Worm (Caenorhabditis elegans): Measurements from ENCODE around the gene C33G3.6.

C33G3.6 gene

ce11 chrX:14101986-14102385 is 17.9 kb upstream of the C33G3.6 start, which contains the start of gene F16B12.6 (continued):
- TF ChIP-seq tbp1 (GFP tag; optimal IDR thresholded peaks at IDR 0.05) (peak; percentile 38), mel-28 (tag; optimal IDR thresholded peaks at IDR 0.05; ENCODE audit: borderline replicate concordance) (no peak)

- TF ChIP-seq hmg-1.2 (GFP tag; IDR thresholded peaks at IDR 0.05) (peak; percentile 81; the same call in 1 of the 2 replicates), cebp-1 (GFP tag; IDR thresholded peaks at IDR 0.05) (peak; percentile 67), cebp-1 (tag; optimal IDR thresholded peaks at IDR 0.05) (peak; percentile 80), hlh-26 (GFP tag; conservative IDR thresholded peaks at IDR 0.05) (no peak)
Observed at ce11 chrX:14098618-14099118, 14.5 kb upstream of the C33G3.6 start, which contains the start of gene F16B12.4. F16B12.4 (minus strand) TSS chrX:14098668.

ce11 chrX:14090990-14091389 is 6.9 kb upstream of the C33G3.6 start:
- TF ChIP-seq ceh-40 (GFP tag; IDR thresholded peaks at IDR 0.05) (no peak), hsf-1 (GFP tag; IDR thresholded peaks at IDR 0.05) (no peak), him-1 (tag; optimal IDR thresholded peaks at IDR 0.05) (no peak)

- TF ChIP-seq zim-3 (tag; optimal IDR thresholded peaks at IDR 0.05) (no peak), bed-1 (GFP tag; IDR thresholded peaks at IDR 0.05) (no peak), fkh-3 (tag; optimal IDR thresholded peaks at IDR 0.05) (no peak), egl-44 (GFP tag; IDR thresholded peaks at IDR 0.05) (no peak), F39B2.1 (GFP tag; IDR thresholded peaks at IDR 0.05) (no peak), lin-40 (tag; optimal IDR thresholded peaks at IDR 0.05) (no peak), mel-28 (tag; optimal IDR thresholded peaks at IDR 0.05; ENCODE audit: borderline replicate concordance) (no peak), akir-1 (GFP tag; optimal IDR thresholded peaks at IDR 0.05) (no peak), B0261.1 (tag; optimal IDR thresholded peaks at IDR 0.05) (no peak), Y53F4B.3 (GFP tag; IDR thresholded peaks at IDR 0.05) (no peak), tbp1 (GFP tag; optimal IDR thresholded peaks at IDR 0.05) (no peak), aptf-3 (GFP tag; IDR thresholded peaks at IDR 0.05) (no peak), atf-7 (tag; optimal IDR thresholded peaks at IDR 0.05) (no peak), B0336.3 (GFP tag; IDR thresholded peaks at IDR 0.05) (no peak), ekl-4 (GFP tag; IDR thresholded peaks at IDR 0.05) (no peak), dpff-1 (tag; optimal IDR thresholded peaks at IDR 0.05) (no peak), sptf-2 (GFP tag; optimal IDR thresholded peaks at IDR 0.05) (no peak), hmg-1.2 (GFP tag; IDR thresholded peaks at IDR 0.05) (no peak)
Observed at ce11 chrX:14090089-14090488, 6.0 kb upstream of the C33G3.6 start, which contains the start of gene dsl-4. dsl-4 (plus strand) TSS chrX:14090389.

- no peak for TF ChIP-seq fkh-3 (tag; optimal IDR thresholded peaks at IDR 0.05)
- no peak for TF ChIP-seq Y56A3A.18 (GFP tag; IDR thresholded peaks at IDR 0.05)
- TF ChIP-seq snpc-3.4 (tag; optimal IDR thresholded peaks at IDR 0.05), result no peak
- no peak for TF ChIP-seq lag-1 (GFP tag; IDR thresholded peaks at IDR 0.05)
- no peak for TF ChIP-seq lin-54 (GFP tag; optimal IDR thresholded peaks at IDR 0.05)
- no peak for TF ChIP-seq madf-8 (GFP tag; conservative IDR thresholded peaks at IDR 0.05)
- TF ChIP-seq unc-130 (GFP tag; optimal IDR thresholded peaks at IDR 0.05), result no peak
- TF ChIP-seq attf-5 (GFP tag; optimal IDR thresholded peaks at IDR 0.05), result no peak
- no peak for TF ChIP-seq somi-1 (GFP tag; optimal IDR thresholded peaks at IDR 0.05)
- no peak for TF ChIP-seq K12H6.12 (tag; optimal IDR thresholded peaks at IDR 0.05)
- TF ChIP-seq hmg-20 (GFP tag; IDR thresholded peaks at IDR 0.05), result no peak
- TF ChIP-seq ztf-26 (tag; optimal IDR thresholded peaks at IDR 0.05), result no peak
- no peak for TF ChIP-seq T07F8.4 (tag; optimal IDR thresholded peaks at IDR 0.05)
- no peak for TF ChIP-seq pha-4 (tag; optimal IDR thresholded peaks at IDR 0.05)
Observed at ce11 chrX:14085208-14085607, 1.1 kb upstream of the C33G3.6 start, which contains the start of gene F16B12.1. F16B12.1 (plus strand) TSS chrX:14085508.
